Fruit fly (Drosophila melanogaster) whole organism, embryonic: Measurements from ENCODE around the gene CG3587.

Source experiments
- Aef1 ChIP-seq: fragments of 200-800 bp; sonication (Bioruptor generic); IDR thresholded peaks from 3 replicates; pipeline ENCODE4 v1.3.6; 2022; ENCODE audit warnings: missing biosample characterization, missing genetic modification characterization
- Blimp-1 ChIP-seq: fragments of 200-800 bp; sonication (Bioruptor generic); optimal IDR thresholded peaks from 3 replicates; lab custom pipeline; 2018; ENCODE audit warnings: missing biosample characterization, missing genetic modification characterization, mild to moderate bottlenecking, moderate library complexity, missing genetic modification reagents
- CG10321 ChIP-seq: fragments of 200-800 bp; sonication (Bioruptor generic); IDR thresholded peaks from 2 replicates; pipeline ENCODE4 v1.3.6; 2022; ENCODE audit warnings: missing biosample characterization, missing genetic modification characterization
- CG10654 ChIP-seq: fragments of 200-800 bp; sonication (Bioruptor generic); optimal IDR thresholded peaks from 2 replicates; lab custom pipeline; 2016; ENCODE audit warnings: missing biosample characterization, missing genetic modification characterization
- CG11696 ChIP-seq: fragments of 200-800 bp; sonication (Bioruptor generic); IDR thresholded peaks from 2 replicates; pipeline ENCODE4 v1.3.6; 2022; ENCODE audit warnings: missing biosample characterization, missing genetic modification characterization
- CG14050 ChIP-seq: fragments of 200-800 bp; sonication (Bioruptor generic); IDR thresholded peaks from 3 replicates; pipeline ENCODE4 v1.3.6; 2022; ENCODE audit warnings: missing biosample characterization, missing genetic modification characterization
- CG14860 ChIP-seq: fragments of 200-800 bp; sonication (Bioruptor generic); IDR thresholded peaks from 3 replicates; pipeline ENCODE4 v1.3.6; 2022; ENCODE audit warnings: missing biosample characterization, missing genetic modification characterization; ENCODE audit not compliant: partially characterized antibody
- CG17385 ChIP-seq: fragments of 200-800 bp; sonication (Bioruptor generic); optimal IDR thresholded peaks from 3 replicates; lab custom pipeline; 2018; ENCODE audit warnings: missing biosample characterization, mild to moderate bottlenecking, missing genetic modification characterization
- CG1832 ChIP-seq: fragments of 200-800 bp; sonication (Bioruptor generic); optimal IDR thresholded peaks from 2 replicates; lab custom pipeline; 2017; ENCODE audit warnings: missing biosample characterization, mild to moderate bottlenecking, missing genetic modification characterization, inconsistent platforms
- CG18764 ChIP-seq: fragments of 200-800 bp; sonication (Bioruptor generic); optimal IDR thresholded peaks from 3 replicates; lab custom pipeline; 2016; ENCODE audit warnings: missing biosample characterization, missing genetic modification characterization
- CG2120 ChIP-seq: fragments of 200-800 bp; sonication (Bioruptor generic); optimal IDR thresholded peaks from 3 replicates; lab custom pipeline; 2016; ENCODE audit warnings: missing biosample characterization, missing genetic modification characterization
- CG3726 ChIP-seq: fragments of 200-800 bp; sonication (Bioruptor generic); IDR thresholded peaks from 3 replicates; pipeline ENCODE4, ENCODE4 v1.3.6; 2022; ENCODE audit warnings: missing biosample characterization, missing genetic modification characterization
- CG4360 ChIP-seq: fragments of 200-800 bp; sonication (Bioruptor generic); IDR thresholded peaks from 2 replicates; pipeline ENCODE4 v1.3.6; 2022; ENCODE audit warnings: missing biosample characterization, missing genetic modification characterization
- CG7839 ChIP-seq: fragments of 200-800 bp; sonication (Bioruptor generic); optimal IDR thresholded peaks from 3 replicates; lab custom pipeline; 2018; ENCODE audit warnings: missing biosample characterization, mild to moderate bottlenecking, missing genetic modification characterization, moderate library complexity
- CG8478 ChIP-seq: fragments of >200 bp; optimal IDR thresholded peaks from 2 replicates; lab custom pipeline; 2018
- CG8944 ChIP-seq: fragments of 200-800 bp; sonication (Bioruptor generic); optimal IDR thresholded peaks from 3 replicates; lab custom pipeline; 2016; ENCODE audit warnings: missing biosample characterization, missing genetic modification characterization
- CG9437 ChIP-seq: fragments of 200-800 bp; sonication (Bioruptor generic); optimal IDR thresholded peaks from 2 replicates; lab custom pipeline; 2018; ENCODE audit warnings: missing biosample characterization, mild to moderate bottlenecking, missing genetic modification characterization
- Lpt ChIP-seq: fragments of >200 bp; optimal IDR thresholded peaks from 2 replicates; lab custom pipeline; 2018; ENCODE audit warnings: missing biosample characterization, missing genetic modification characterization
- NK7.1 ChIP-seq: fragments of 200-800 bp; sonication (Bioruptor generic); optimal IDR thresholded peaks from 3 replicates; lab custom pipeline; 2016; ENCODE audit warnings: missing biosample characterization, missing genetic modification characterization
- NfI ChIP-seq: fragments of 200-800 bp; sonication (Bioruptor generic); optimal IDR thresholded peaks from 3 replicates; lab custom pipeline; 2018; ENCODE audit warnings: missing biosample characterization, mild to moderate bottlenecking, missing genetic modification characterization, moderate library complexity
- Opbp ChIP-seq: fragments of 200-800 bp; sonication (Bioruptor generic); IDR thresholded peaks from 3 replicates; pipeline ENCODE4 v1.3.6; 2022; ENCODE audit warnings: missing biosample characterization, missing genetic modification characterization; ENCODE audit not compliant: partially characterized antibody
- YL-1 ChIP-seq: fragments of 200-800 bp; sonication (Bioruptor generic); optimal IDR thresholded peaks from 3 replicates; lab custom pipeline; 2017; ENCODE audit warnings: missing biosample characterization, mild to moderate bottlenecking, missing genetic modification characterization
- aop ChIP-seq: fragments of 200-800 bp; sonication (Bioruptor generic); IDR thresholded peaks from 2 replicates; pipeline ENCODE4 v1.3.6; 2022; ENCODE audit warnings: missing biosample characterization, missing genetic modification characterization
- bbx ChIP-seq: fragments of 200-800 bp; sonication (Bioruptor generic); IDR thresholded peaks from 2 replicates; pipeline ENCODE4 v1.3.6; 2022; ENCODE audit warnings: missing biosample characterization, missing genetic modification characterization; ENCODE audit not compliant: partially characterized antibody
- bsh ChIP-seq, 2 experiments: fragments of 200-800 bp; sonication (Bioruptor generic); optimal IDR thresholded peaks; 2 replicates each; lab custom pipeline; 2017 to 2018; ENCODE audit warnings: mild to moderate bottlenecking in 2 of 2, missing biosample characterization in 2 of 2, missing genetic modification characterization in 2 of 2, moderate library complexity in 1 of 2
- cato ChIP-seq: fragments of 200-800 bp; sonication (Bioruptor generic); optimal IDR thresholded peaks from 2 replicates; lab custom pipeline; 2016; ENCODE audit warnings: missing biosample characterization, missing genetic modification characterization, borderline replicate concordance
- cg ChIP-seq: fragments of 200-800 bp; sonication (Bioruptor generic); optimal IDR thresholded peaks from 3 replicates; lab custom pipeline; 2019; ENCODE audit warnings: missing biosample characterization, mild to moderate bottlenecking, missing genetic modification characterization, moderate library complexity
- chinmo ChIP-seq: fragments of 200-800 bp; sonication (Bioruptor generic); IDR thresholded peaks from 4 replicates; pipeline ENCODE4 v1.3.6; 2022; ENCODE audit warnings: missing biosample characterization, missing genetic modification characterization; ENCODE audit not compliant: partially characterized antibody
- chn ChIP-seq: fragments of 200-800 bp; sonication (Bioruptor generic); optimal IDR thresholded peaks from 2 replicates; lab custom pipeline; 2016; ENCODE audit warnings: missing biosample characterization, missing genetic modification characterization
- ham ChIP-seq: fragments of 200-800 bp; sonication (Bioruptor generic); IDR thresholded peaks from 2 replicates; pipeline ENCODE4 v1.3.6; 2022; ENCODE audit warnings: missing biosample characterization, missing genetic modification characterization
- inv ChIP-seq: fragments of 200-800 bp; sonication (Bioruptor generic); IDR thresholded peaks from 2 replicates; pipeline ENCODE4 v1.3.6; 2022; ENCODE audit warnings: missing biosample characterization, missing genetic modification characterization; ENCODE audit not compliant: partially characterized antibody
- lbe ChIP-seq: fragments of 200-800 bp; sonication (Bioruptor generic); optimal IDR thresholded peaks from 2 replicates; lab custom pipeline; 2016; ENCODE audit warnings: missing biosample characterization, mild to moderate bottlenecking, missing genetic modification characterization
- p53 ChIP-seq: fragments of 200-800 bp; sonication (Bioruptor generic); optimal IDR thresholded peaks from 2 replicates; lab custom pipeline; 2016; ENCODE audit warnings: missing biosample characterization, missing genetic modification characterization
- pnt ChIP-seq: fragments of 200-800 bp; sonication (Bioruptor generic); optimal IDR thresholded peaks from 3 replicates; lab custom pipeline; 2016; ENCODE audit warnings: missing biosample characterization, missing genetic modification characterization
- prd ChIP-seq, 3 experiments: fragments of >200 bp in 2 of 3; fragments of 200-800 bp in 1 of 3; sonication (Bioruptor generic) in 1 of 3; optimal IDR thresholded peaks in 2 of 3; IDR thresholded peaks in 1 of 3; 2 replicates in 2 of 3; 3 replicates in 1 of 3; pipeline versions ENCODE4 v1.3.6 to Lab custom; 2017 to 2022; ENCODE audit warnings: missing biosample characterization in 1 of 3, missing genetic modification characterization in 1 of 3
- sens ChIP-seq: fragments of 200-800 bp; sonication (Bioruptor generic); peaks from one replicate; lab custom pipeline; 2016; ENCODE audit warnings: missing biosample characterization, missing genetic modification characterization
- seq ChIP-seq: fragments of 200-800 bp; sonication (Bioruptor generic); IDR thresholded peaks from 2 replicates; pipeline ENCODE4 v1.3.6; 2022; ENCODE audit warnings: missing biosample characterization, missing genetic modification characterization
- sna ChIP-seq: fragments of 200-800 bp; sonication (Bioruptor generic); IDR thresholded peaks from 2 replicates; pipeline ENCODE4 v1.3.6; 2022; ENCODE audit warnings: missing biosample characterization, missing genetic modification characterization; ENCODE audit not compliant: partially characterized antibody
- trem ChIP-seq: fragments of 200-800 bp; optimal IDR thresholded peaks from 3 replicates; lab custom pipeline; 2019; ENCODE audit warnings: missing biosample characterization, mild to moderate bottlenecking, missing genetic modification characterization, moderate library complexity
- zen ChIP-seq: fragments of 200-800 bp; sonication (Bioruptor generic); optimal IDR thresholded peaks from 3 replicates; lab custom pipeline; 2018; ENCODE audit warnings: missing biosample characterization, mild to moderate bottlenecking, missing genetic modification characterization, moderate library complexity

The CG3587 gene

DNA sequence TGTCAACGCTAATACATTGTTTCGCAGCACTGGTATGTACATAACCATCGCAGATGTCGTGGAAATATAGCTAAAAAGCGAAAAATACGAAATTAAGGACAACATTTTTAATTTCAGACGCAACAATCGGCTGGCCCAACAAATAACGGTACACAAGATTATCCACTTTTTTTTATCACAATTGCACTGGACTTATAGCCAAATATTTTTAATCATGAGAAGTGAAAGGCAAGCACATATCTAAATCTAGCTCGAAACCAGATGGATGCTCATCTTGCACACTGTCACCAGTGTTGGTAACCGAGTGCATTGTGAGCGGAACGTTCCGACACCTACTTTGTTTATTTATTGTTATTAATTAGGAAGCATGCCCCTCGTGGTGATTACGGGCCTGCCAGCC is at the start of gene CG3587, which contains the start of gene CG3857 (continued):
- TF ChIP-seq inv (GFP tag; lab: Robert Waterston, UW) (no peak), bsh (GFP tag; optimal IDR thresholded peaks at IDR 0.05; lab: Kevin White, UChicago) (peak in 1 of 2 experiments; percentile 60), ham (GFP tag; lab: Robert Waterston, UW) (no peak), CG8478 (lab: Kevin White, UChicago) (no peak), CG3726 (GFP tag; lab: Robert Waterston, UW) (peak; percentile 52; the same call in 1 of the 3 replicates), sna (no peak), CG18764 (GFP tag; lab: Kevin White, UChicago) (peak; percentile 44), Opbp (GFP tag; lab: Robert Waterston, UW) (no peak), prd (optimal IDR thresholded peaks at IDR 0.05; lab: Kevin White, UChicago) (no peak), prd (GFP tag; IDR thresholded peaks at IDR 0.05; lab: Robert Waterston, UW) (peak; percentile 80), CG14050 (GFP tag; lab: Robert Waterston, UW) (peak; percentile 53; the same call in 1 of the 3 replicates), pnt (GFP tag; lab: Kevin White, UChicago) (peak; percentile 75), zen (tag; lab: Kevin White, UChicago) (peak; percentile 52), p53 (peak; percentile 33), cato (GFP tag; lab: Kevin White, UChicago) (peak; percentile 50), lbe (GFP tag; lab: Kevin White, UChicago) (peak; percentile 42), CG8944 (GFP tag; lab: Kevin White, UChicago) (peak; percentile 82), CG7839 (peak; percentile 67), CG10654 (GFP tag; lab: Kevin White, UChicago) (peak; percentile 58), CG9437 (peak; percentile 71), CG2120 (GFP tag; lab: Kevin White, UChicago) (peak; percentile 91), aop (GFP tag; lab: Robert Waterston, UW) (no peak), trem (tag; lab: Kevin White, UChicago) (peak; percentile 58), bbx (GFP tag; lab: Robert Waterston, UW) (no peak), NK7.1 (GFP tag; lab: Kevin White, UChicago) (peak; percentile 43), seq (GFP tag; lab: Robert Waterston, UW) (0 out of 2 replicates have a peak, but pooled peaks have one; percentile 21), Lpt (no peak), NfI (GFP tag; lab: Kevin White, UChicago) (peak; percentile 71), sens (GFP tag; lab: Kevin White, UChicago) (peak; percentile 95)
- TF ChIP-seq, all 482 proteins: peak for 344

DNA sequence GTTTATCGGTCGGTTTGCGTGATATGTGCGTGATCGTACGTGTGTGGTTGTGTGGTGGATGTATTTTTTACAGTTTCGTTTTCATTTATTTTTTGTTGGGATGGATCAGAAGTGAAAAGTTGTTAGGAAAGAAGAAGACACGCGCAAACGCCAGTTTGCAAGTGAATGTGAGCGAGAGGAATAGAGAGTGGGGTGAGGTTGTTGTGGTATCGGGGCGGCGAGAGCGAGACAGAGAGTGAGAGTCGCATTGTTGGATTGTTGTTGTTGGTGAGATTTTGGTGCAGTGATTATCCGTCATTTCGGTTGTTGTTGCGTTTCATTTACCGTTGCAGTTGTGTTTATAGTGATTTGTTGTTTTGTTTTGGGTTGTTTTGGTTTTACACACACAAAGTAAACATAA is 46.6 kb upstream of the CG3587 start:
- peak; percentile 72 for TF ChIP-seq CG17385 (GFP tag; lab: Kevin White, UChicago)
- TF ChIP-seq CG4360 (GFP tag; lab: Robert Waterston, UW), result peak; percentile 87
- peak; percentile 64 for TF ChIP-seq CG1832
- peak; percentile 47 for TF ChIP-seq sens (GFP tag; lab: Kevin White, UChicago)
- no peak for TF ChIP-seq chn (GFP tag; lab: Kevin White, UChicago)
- no peak for TF ChIP-seq cg
- no peak for TF ChIP-seq CG11696 (GFP tag; lab: Robert Waterston, UW)
- peak; percentile 18; the same call in 1 of the 3 replicates for TF ChIP-seq Aef1 (GFP tag; lab: Robert Waterston, UW)
- TF ChIP-seq YL-1 (GFP tag; lab: Kevin White, UChicago), result peak; percentile 11
- TF ChIP-seq CG14860 (GFP tag; lab: Robert Waterston, UW), result no peak
- 0 out of 4 replicates have a peak, but pooled peaks have one; percentile 18 for TF ChIP-seq chinmo (GFP tag; lab: Robert Waterston, UW)
- peak; percentile 38; the same call in 1 of the 2 replicates for TF ChIP-seq CG10321 (GFP tag; lab: Robert Waterston, UW)
- peak; percentile 13 for TF ChIP-seq Blimp-1 (GFP tag; lab: Kevin White, UChicago)
